Worm (Caenorhabditis elegans) whole organism, L3 larva: ENCODE measurements around the gene sqst-4.

Experiments
- R02D3.7 ChIP-seq: fragments of 150-350 bp; optimal IDR thresholded peaks from 2 replicates; lab custom pipeline; 2014; ENCODE audit warnings: missing biosample characterization, missing genetic modification characterization
- aly-2 ChIP-seq: fragments of 150-350 bp; optimal IDR thresholded peaks from 2 replicates; lab custom pipeline; 2014; ENCODE audit warnings: missing biosample characterization, missing genetic modification characterization
- ama-1 ChIP-seq: fragments of 150-350 bp; optimal IDR thresholded peaks from 2 replicates; lab custom pipeline; 2018
- ceh-82 ChIP-seq: fragments of 150-350 bp; optimal IDR thresholded peaks from 2 replicates; lab custom pipeline; 2014; ENCODE audit warnings: missing biosample characterization, missing genetic modification characterization
- ceh-9 ChIP-seq: sonication (generic microtip); optimal IDR thresholded peaks from 2 replicates; lab custom pipeline; 2018; ENCODE audit warnings: missing biosample characterization, missing genetic modification characterization
- daf-12 ChIP-seq: fragments of 150-350 bp; optimal IDR thresholded peaks from 2 replicates; lab custom pipeline; 2014; ENCODE audit warnings: missing biosample characterization, missing genetic modification reagents, missing genetic modification characterization
- egl-27 ChIP-seq: sonication (generic microtip); optimal IDR thresholded peaks from 4 replicates; lab custom pipeline; 2017; ENCODE audit warnings: missing biosample characterization, missing genetic modification reagents, missing genetic modification characterization
- egl-5 ChIP-seq: fragments of 150-350 bp; optimal IDR thresholded peaks from 2 replicates; lab custom pipeline; 2017; ENCODE audit warnings: missing biosample characterization, missing genetic modification reagents, missing genetic modification characterization, inconsistent platforms
- elt-3 ChIP-seq, 3 experiments: fragments of 150-350 bp in 1 of 3; sonication (generic microtip) in 2 of 3; optimal IDR thresholded peaks; 2 replicates in 2 of 3; 4 replicates in 1 of 3; lab custom pipeline; 2014 to 2017; ENCODE audit warnings: missing biosample characterization in 3 of 3, missing genetic modification characterization in 3 of 3
- eor-1 ChIP-seq, 2 experiments: fragments of 150-350 bp; optimal IDR thresholded peaks; 2 replicates each; lab custom pipeline; 2014 to 2018; ENCODE audit warnings: missing biosample characterization in 2 of 2, missing genetic modification characterization in 2 of 2
- fkh-2 ChIP-seq: fragments of 150-350 bp; optimal IDR thresholded peaks from 2 replicates; lab custom pipeline; 2014; ENCODE audit warnings: missing biosample characterization, missing genetic modification reagents, missing genetic modification characterization
- fos-1 ChIP-seq: fragments of 150-350 bp; optimal IDR thresholded peaks from 2 replicates; lab custom pipeline; 2014; ENCODE audit warnings: missing biosample characterization, missing genetic modification characterization
- hmg-11 ChIP-seq: sonication (generic microtip); optimal IDR thresholded peaks from 2 replicates; lab custom pipeline; 2016; ENCODE audit warnings: missing genetic modification characterization, missing compliant biosample characterization
- lin-15B ChIP-seq: fragments of 150-350 bp; optimal IDR thresholded peaks from 2 replicates; lab custom pipeline; 2014; ENCODE audit warnings: missing biosample characterization, missing genetic modification characterization
- lin-39 ChIP-seq: fragments of 150-350 bp; optimal IDR thresholded peaks from 2 replicates; lab custom pipeline; 2018; ENCODE audit warnings: missing biosample characterization, missing genetic modification reagents, missing genetic modification characterization
- mdl-1 ChIP-seq: fragments of 150-350 bp; optimal IDR thresholded peaks from 2 replicates; lab custom pipeline; 2014; ENCODE audit warnings: missing biosample characterization, missing genetic modification characterization
- nhr-11 ChIP-seq: fragments of 150-350 bp; optimal IDR thresholded peaks from 2 replicates; lab custom pipeline; 2014; ENCODE audit warnings: missing biosample characterization, missing genetic modification characterization
- nhr-12 ChIP-seq: fragments of 150-350 bp; optimal IDR thresholded peaks from 2 replicates; lab custom pipeline; 2014; ENCODE audit warnings: missing biosample characterization, missing genetic modification characterization
- nhr-23 ChIP-seq: fragments of 150-350 bp; optimal IDR thresholded peaks from 2 replicates; lab custom pipeline; 2014; ENCODE audit warnings: missing biosample characterization, missing genetic modification reagents, missing genetic modification characterization
- nhr-25 ChIP-seq: sonication (generic microtip); optimal IDR thresholded peaks from 2 replicates; lab custom pipeline; 2017; ENCODE audit warnings: missing biosample characterization, missing genetic modification characterization
- nhr-28 ChIP-seq: fragments of 150-350 bp; optimal IDR thresholded peaks from 2 replicates; lab custom pipeline; 2014; ENCODE audit warnings: missing biosample characterization, missing genetic modification characterization
- nhr-43 ChIP-seq: sonication (generic microtip); optimal IDR thresholded peaks from 2 replicates; lab custom pipeline; 2016; ENCODE audit warnings: mild to moderate bottlenecking, missing genetic modification characterization, missing compliant biosample characterization; ENCODE audit not compliant: poor library complexity, severe bottlenecking
- pha-4 ChIP-seq: fragments of 150-350 bp; optimal IDR thresholded peaks from 2 replicates; lab custom pipeline; 2014; ENCODE audit warnings: missing biosample characterization, missing genetic modification reagents, missing genetic modification characterization
- pqm-1 ChIP-seq: fragments of 150-350 bp; optimal IDR thresholded peaks from 2 replicates; lab custom pipeline; 2017; ENCODE audit warnings: missing biosample characterization, missing genetic modification characterization, inconsistent platforms
- skn-1 ChIP-seq: fragments of 150-350 bp; optimal IDR thresholded peaks from 2 replicates; lab custom pipeline; 2014; ENCODE audit warnings: missing biosample characterization, missing genetic modification characterization
- snpc-4 ChIP-seq: fragments of 150-350 bp; optimal IDR thresholded peaks from 2 replicates; lab custom pipeline; 2014; ENCODE audit warnings: missing biosample characterization, missing genetic modification characterization
- tbx-2 ChIP-seq: sonication (generic microtip); optimal IDR thresholded peaks from 2 replicates; lab custom pipeline; 2016; ENCODE audit warnings: mild to moderate bottlenecking, missing genetic modification characterization, missing compliant biosample characterization
- unc-39 ChIP-seq: sonication (generic microtip); optimal IDR thresholded peaks from 4 replicates; lab custom pipeline; 2017; ENCODE audit warnings: missing biosample characterization, missing genetic modification characterization
- zag-1 ChIP-seq: fragments of 150-350 bp; optimal IDR thresholded peaks from 2 replicates; lab custom pipeline; 2014; ENCODE audit warnings: missing biosample characterization, missing genetic modification characterization
- ztf-4 ChIP-seq: fragments of 150-350 bp; optimal IDR thresholded peaks from 2 replicates; lab custom pipeline; 2014; ENCODE audit warnings: missing biosample characterization, missing genetic modification characterization

Gene sqst-4

DNA sequence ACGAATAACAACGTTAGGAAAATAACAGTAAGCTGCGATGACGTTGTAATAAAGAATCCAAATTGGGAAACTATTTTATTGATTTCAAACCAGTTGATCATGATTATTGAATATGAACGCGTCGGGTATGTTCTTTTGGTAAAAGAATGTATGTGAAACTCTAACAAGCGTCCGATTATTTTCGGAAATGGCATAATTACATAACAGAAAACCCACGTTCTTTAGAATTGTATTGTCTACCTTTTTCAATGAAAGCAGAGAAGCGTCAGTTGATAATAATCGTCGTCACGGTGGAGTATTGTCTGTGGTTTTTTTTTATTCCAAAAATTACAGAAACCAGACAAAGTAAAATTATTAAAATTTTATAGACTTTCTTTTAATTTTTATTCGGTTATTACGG, 33.2 kb upstream of the sqst-4 start, which contains the start of gene str-14:
Gene str-14, minus strand, starts transcription at position 101 of the 400 bp plus-strand sequence.
- no peak for TF ChIP-seq ceh-9 (tag; lab: Kevin White, UChicago)
- no peak for TF ChIP-seq unc-39 (tag; lab: Kevin White, UChicago)
- TF ChIP-seq pqm-1 (tag; lab: Kevin White, UChicago): no peak
- TF ChIP-seq tbx-2 (tag; lab: Kevin White, UChicago): no peak
- TF ChIP-seq fkh-2 (tag; lab: Kevin White, UChicago): no peak
- TF ChIP-seq lin-39 (tag; lab: Kevin White, UChicago): no peak
- no peak for TF ChIP-seq pha-4 (tag; lab: Kevin White, UChicago)
- no peak for TF ChIP-seq skn-1 (tag; lab: Kevin White, UChicago)
- no peak for TF ChIP-seq zag-1 (tag; lab: Kevin White, UChicago)
- TF ChIP-seq ceh-82 (tag; lab: Kevin White, UChicago): no peak
- TF ChIP-seq elt-3 (tag; optimal IDR thresholded peaks at IDR 0.05; lab: Kevin White, UChicago): no peak
- no peak for TF ChIP-seq nhr-43 (tag; lab: Kevin White, UChicago)
- no peak for TF ChIP-seq mdl-1 (tag; lab: Kevin White, UChicago)
- TF ChIP-seq lin-15B: no peak
- no peak for TF ChIP-seq aly-2 (tag; lab: Kevin White, UChicago)
- TF ChIP-seq fos-1 (tag; lab: Kevin White, UChicago): no peak
- TF ChIP-seq nhr-28 (tag; lab: Kevin White, UChicago): no peak
- no peak for TF ChIP-seq nhr-23 (tag; lab: Kevin White, UChicago)
- TF ChIP-seq egl-5 (tag; lab: Kevin White, UChicago): no peak

DNA sequence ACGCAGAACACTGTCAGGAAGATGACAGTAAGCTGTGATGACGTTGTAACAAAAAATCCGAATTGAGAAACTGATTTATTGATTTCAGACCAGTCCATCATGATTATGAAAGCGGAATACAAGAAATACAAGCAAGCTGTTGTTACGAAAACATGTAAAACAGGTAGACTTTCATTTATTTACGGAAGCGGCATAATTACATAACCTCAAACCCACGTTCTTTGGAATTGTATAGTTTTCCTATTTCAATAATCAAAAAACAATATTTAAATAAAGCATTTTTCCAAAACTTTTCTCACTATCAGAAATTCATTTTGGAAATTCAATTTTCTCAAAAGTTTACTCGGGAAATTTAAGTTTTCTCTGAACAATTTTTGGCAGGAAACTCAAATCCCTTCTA, 29.6 kb upstream of the sqst-4 start, which contains the start of gene str-15:
Gene str-15, minus strand, starts transcription at position 101 of the 400 bp plus-strand sequence.
- no peak for TF ChIP-seq pha-4 (tag; lab: Kevin White, UChicago)
- no peak for TF ChIP-seq daf-12 (tag; lab: Kevin White, UChicago)
- no peak for TF ChIP-seq ama-1 (lab: Kevin White, UChicago)
- TF ChIP-seq eor-1 (tag; optimal IDR thresholded peaks at IDR 0.05; lab: Kevin White, UChicago): no peak
- TF ChIP-seq nhr-12 (tag; lab: Kevin White, UChicago): no peak
- TF ChIP-seq egl-27: no peak
- TF ChIP-seq nhr-11 (tag; lab: Kevin White, UChicago): no peak
- no peak for TF ChIP-seq R02D3.7 (tag; lab: Kevin White, UChicago)

- TF ChIP-seq mdl-1 (tag; lab: Kevin White, UChicago) (no peak), snpc-4 (tag; lab: Kevin White, UChicago) (no peak), egl-5 (tag; lab: Kevin White, UChicago) (no peak), lin-15B (no peak), nhr-12 (tag; lab: Kevin White, UChicago) (no peak), ztf-4 (no peak), ama-1 (lab: Kevin White, UChicago) (no peak), hmg-11 (tag; lab: Kevin White, UChicago) (no peak)
Measured at ce11 chrV:16459377-16459776, 28.9 kb upstream of the sqst-4 start.

DNA sequence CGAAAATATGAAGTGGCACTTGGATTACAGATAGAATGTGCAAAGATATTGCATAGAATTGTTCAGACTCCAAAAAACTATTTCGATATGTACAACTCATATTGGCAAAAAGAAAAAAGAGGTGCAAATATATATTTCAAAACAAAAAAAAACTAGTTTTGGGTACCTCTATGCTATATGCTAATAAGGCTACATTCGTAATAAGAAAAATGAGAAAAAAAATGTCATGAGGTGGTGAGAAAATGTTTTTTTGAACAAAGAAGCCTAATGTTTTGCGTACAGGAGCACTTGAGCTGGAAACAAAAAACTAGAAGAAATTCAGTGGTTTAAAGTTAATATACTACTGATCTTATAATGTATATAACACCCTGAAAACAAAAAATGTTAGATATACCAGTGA, 27.4 kb upstream of the sqst-4 start, which contains the start of gene srh-142:
Gene srh-142, minus strand, starts transcription at position 101 of the 400 bp plus-strand sequence.
- TF ChIP-seq nhr-43 (tag; lab: Kevin White, UChicago): no peak
- TF ChIP-seq eor-1 (tag; optimal IDR thresholded peaks at IDR 0.05; lab: Kevin White, UChicago): no peak
- no peak for TF ChIP-seq ceh-82 (tag; lab: Kevin White, UChicago)
- no peak for TF ChIP-seq ztf-4
- no peak for TF ChIP-seq nhr-25

- no peak for TF ChIP-seq nhr-11 (tag; lab: Kevin White, UChicago)
Measured at ce11 chrV:16467840-16468239, 20.4 kb upstream of the sqst-4 start, which contains the start of gene sru-44. Gene sru-44, minus strand, starts transcription at chrV:16467940.

DNA sequence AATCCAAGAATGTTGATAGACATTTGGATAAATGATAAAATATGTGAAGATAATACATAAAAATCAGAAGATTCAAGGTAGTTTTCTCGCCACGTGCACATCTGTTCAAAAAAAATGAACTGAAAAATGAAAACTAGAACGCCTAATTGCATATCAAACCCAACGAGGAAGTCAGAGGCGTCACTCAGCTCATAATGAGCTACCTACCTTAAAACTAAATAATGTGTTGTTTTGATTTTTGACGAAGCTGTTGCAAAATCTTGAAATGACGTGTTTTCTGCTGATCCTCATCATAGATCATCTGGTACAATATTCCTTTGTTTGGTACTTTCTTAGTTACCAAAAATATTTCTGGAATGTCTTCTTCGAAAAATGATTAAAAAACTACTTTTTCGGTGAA, 17.4 kb upstream of the sqst-4 start, which contains the start of gene srh-138:
Gene srh-138, minus strand, starts transcription at position 101 of the 400 bp plus-strand sequence.
- TF ChIP-seq mdl-1 (tag; lab: Kevin White, UChicago) (no peak), fkh-2 (tag; lab: Kevin White, UChicago) (no peak), hmg-11 (tag; lab: Kevin White, UChicago) (no peak)
